Worm (Caenorhabditis elegans) whole organism, early embryonic: ENCODE data around the gene Y53C12A.11.

Experiments used
- B0310.2 ChIP-seq: sonication (generic microtip); optimal IDR thresholded peaks from 2 replicates; lab custom pipeline; 2016; ENCODE audit warnings: mild to moderate bottlenecking, missing genetic modification characterization, missing compliant biosample characterization
- F13C5.2 ChIP-seq: sonication (generic microtip); optimal IDR thresholded peaks from 2 replicates; lab custom pipeline; 2017; ENCODE audit warnings: mild to moderate bottlenecking, missing genetic modification characterization, inconsistent platforms, missing compliant biosample characterization
- aly-1 ChIP-seq: sonication (generic microtip); optimal IDR thresholded peaks from 2 replicates; lab custom pipeline; 2016; ENCODE audit warnings: missing genetic modification characterization, missing compliant biosample characterization
- ama-1 ChIP-seq: fragments of 150-350 bp; optimal IDR thresholded peaks from 2 replicates; lab custom pipeline; 2014
- ceh-13 ChIP-seq: fragments of 200-800 bp; sonication (Bioruptor generic); optimal IDR thresholded peaks from 2 replicates; lab custom pipeline; 2018; ENCODE audit warnings: mild to moderate bottlenecking, missing genetic modification characterization, missing compliant biosample characterization
- ceh-36 ChIP-seq: sonication (generic microtip); optimal IDR thresholded peaks from 2 replicates; lab custom pipeline; 2016; ENCODE audit warnings: missing genetic modification characterization, inconsistent platforms, missing compliant biosample characterization
- ets-7 ChIP-seq: sonication (generic microtip); optimal IDR thresholded peaks from 2 replicates; lab custom pipeline; 2016; ENCODE audit warnings: missing genotype, missing genetic modification characterization, missing compliant biosample characterization
- flt-1 ChIP-seq: fragments of 200-800 bp; sonication (Bioruptor generic); IDR thresholded peaks from 2 replicates; pipeline ENCODE4 v1.3.6; 2022; ENCODE audit warnings: missing genetic modification characterization, missing compliant biosample characterization
- hmbx-1 ChIP-seq: sonication (generic microtip); optimal IDR thresholded peaks from 2 replicates; lab custom pipeline; 2016; ENCODE audit warnings: mild to moderate bottlenecking, missing genetic modification characterization, missing compliant biosample characterization
- hmg-4 ChIP-seq: fragments of 200-800 bp; sonication (Bioruptor generic); optimal IDR thresholded peaks from 2 replicates; lab custom pipeline; 2018; ENCODE audit warnings: mild to moderate bottlenecking, missing genetic modification characterization, missing compliant biosample characterization
- hnd-1 ChIP-seq: sonication (generic microtip); optimal IDR thresholded peaks from 2 replicates; lab custom pipeline; 2016; ENCODE audit warnings: missing genetic modification characterization, missing compliant biosample characterization
- pes-1 ChIP-seq: fragments of 200-800 bp; sonication (Bioruptor generic); IDR thresholded peaks from 2 replicates; pipeline ENCODE4 v1.3.6; 2022; ENCODE audit warnings: missing genetic modification reagents, missing genetic modification characterization, missing compliant biosample characterization
- scrt-1 ChIP-seq: fragments of 200-800 bp; sonication (Bioruptor generic); IDR thresholded peaks from 2 replicates; pipeline ENCODE4 v1.3.6; 2022; ENCODE audit warnings: missing genetic modification characterization, missing compliant biosample characterization
- sea-1 ChIP-seq: fragments of 200-800 bp; sonication (Bioruptor generic); conservative IDR thresholded peaks from 2 replicates; pipeline ENCODE4 v1.3.6; 2022; ENCODE audit warnings: missing genetic modification characterization, missing compliant biosample characterization
- tbx-11 ChIP-seq: fragments of 200-800 bp; sonication (Bioruptor generic); IDR thresholded peaks from 2 replicates; pipeline ENCODE4 v1.3.6; 2022; ENCODE audit warnings: missing genetic modification characterization, missing compliant biosample characterization
- tbx-37 ChIP-seq: fragments of 200-800 bp; sonication (Bioruptor generic); conservative IDR thresholded peaks from 2 replicates; pipeline ENCODE4 v1.3.6; 2022; ENCODE audit warnings: missing genetic modification reagents, missing genetic modification characterization, missing compliant biosample characterization
- tra-4 ChIP-seq: sonication (generic microtip); optimal IDR thresholded peaks from 2 replicates; lab custom pipeline; 2017; ENCODE audit warnings: missing genetic modification characterization, missing compliant biosample characterization

Gene Y53C12A.11

ce11 chrII:9729196-9729595, 10.7 kb upstream of the Y53C12A.11 start:
- TF ChIP-seq F13C5.2 (tag; lab: Kevin White, UChicago) (no peak), tbx-11 (GFP tag; lab: Robert Waterston, UW) (no peak)

- no peak for TF ChIP-seq ceh-13 (GFP tag; lab: Kevin White, UChicago)
- TF ChIP-seq hnd-1 (tag; lab: Kevin White, UChicago), result no peak
- no peak for TF ChIP-seq hmg-4
- no peak for TF ChIP-seq scrt-1 (GFP tag; lab: Robert Waterston, UW)
- TF ChIP-seq hmbx-1 (tag; lab: Kevin White, UChicago), result no peak
- no peak for TF ChIP-seq flt-1 (GFP tag; lab: Robert Waterston, UW)
- TF ChIP-seq F13C5.2 (tag; lab: Kevin White, UChicago), result no peak
- TF ChIP-seq B0310.2 (tag; lab: Kevin White, UChicago), result no peak
- no peak for TF ChIP-seq aly-1 (tag; lab: Kevin White, UChicago)
- no peak for TF ChIP-seq tbx-37 (GFP tag; lab: Robert Waterston, UW)
- TF ChIP-seq ceh-36 (tag; lab: Kevin White, UChicago), result no peak
- TF ChIP-seq ama-1 (lab: Kevin White, UChicago), result no peak
- no peak for TF ChIP-seq tra-4 (tag; lab: Kevin White, UChicago)
- no peak for TF ChIP-seq pes-1 (GFP tag; lab: Robert Waterston, UW)
- no peak for TF ChIP-seq tbx-11 (GFP tag; lab: Robert Waterston, UW)
- no peak for TF ChIP-seq sea-1 (GFP tag; lab: Robert Waterston, UW)
- no peak for TF ChIP-seq ets-7 (tag; lab: Kevin White, UChicago)
Observed at ce11 chrII:9728506-9728905, 10.0 kb upstream of the Y53C12A.11 start.

ce11 chrII:9727192-9727699, 8.7 kb upstream of the Y53C12A.11 start:
- no peak for TF ChIP-seq pes-1 (GFP tag; lab: Robert Waterston, UW)
- TF ChIP-seq aly-1 (tag; lab: Kevin White, UChicago), result no peak
- TF ChIP-seq ceh-13 (GFP tag; lab: Kevin White, UChicago), result no peak
- TF ChIP-seq ceh-36 (tag; lab: Kevin White, UChicago), result no peak
- no peak for TF ChIP-seq scrt-1 (GFP tag; lab: Robert Waterston, UW)
- no peak for TF ChIP-seq tra-4 (tag; lab: Kevin White, UChicago)
- TF ChIP-seq hmg-4, result no peak
- TF ChIP-seq flt-1 (GFP tag; lab: Robert Waterston, UW), result no peak
- TF ChIP-seq hmbx-1 (tag; lab: Kevin White, UChicago), result no peak
- no peak for TF ChIP-seq hnd-1 (tag; lab: Kevin White, UChicago)
- TF ChIP-seq ama-1 (lab: Kevin White, UChicago), result no peak
- TF ChIP-seq sea-1 (GFP tag; lab: Robert Waterston, UW), result no peak
- no peak for TF ChIP-seq tbx-11 (GFP tag; lab: Robert Waterston, UW)
- TF ChIP-seq ets-7 (tag; lab: Kevin White, UChicago), result no peak
- no peak for TF ChIP-seq tbx-37 (GFP tag; lab: Robert Waterston, UW)
- no peak for TF ChIP-seq F13C5.2 (tag; lab: Kevin White, UChicago)
- TF ChIP-seq B0310.2 (tag; lab: Kevin White, UChicago), result no peak

- TF ChIP-seq tbx-37 (GFP tag; lab: Robert Waterston, UW) (no peak), ceh-13 (GFP tag; lab: Kevin White, UChicago) (no peak), tra-4 (tag; lab: Kevin White, UChicago) (no peak), hmbx-1 (tag; lab: Kevin White, UChicago) (no peak), hnd-1 (tag; lab: Kevin White, UChicago) (no peak), ets-7 (tag; lab: Kevin White, UChicago) (no peak), aly-1 (tag; lab: Kevin White, UChicago) (no peak), F13C5.2 (tag; lab: Kevin White, UChicago) (no peak), tbx-11 (GFP tag; lab: Robert Waterston, UW) (no peak), ama-1 (lab: Kevin White, UChicago) (no peak), sea-1 (GFP tag; lab: Robert Waterston, UW) (no peak), scrt-1 (GFP tag; lab: Robert Waterston, UW) (no peak), pes-1 (GFP tag; lab: Robert Waterston, UW) (no peak), ceh-36 (tag; lab: Kevin White, UChicago) (no peak), B0310.2 (tag; lab: Kevin White, UChicago) (no peak), flt-1 (GFP tag; lab: Robert Waterston, UW) (no peak), hmg-4 (no peak)
Observed at ce11 chrII:9725056-9725455, 6.6 kb upstream of the Y53C12A.11 start.

DNA sequence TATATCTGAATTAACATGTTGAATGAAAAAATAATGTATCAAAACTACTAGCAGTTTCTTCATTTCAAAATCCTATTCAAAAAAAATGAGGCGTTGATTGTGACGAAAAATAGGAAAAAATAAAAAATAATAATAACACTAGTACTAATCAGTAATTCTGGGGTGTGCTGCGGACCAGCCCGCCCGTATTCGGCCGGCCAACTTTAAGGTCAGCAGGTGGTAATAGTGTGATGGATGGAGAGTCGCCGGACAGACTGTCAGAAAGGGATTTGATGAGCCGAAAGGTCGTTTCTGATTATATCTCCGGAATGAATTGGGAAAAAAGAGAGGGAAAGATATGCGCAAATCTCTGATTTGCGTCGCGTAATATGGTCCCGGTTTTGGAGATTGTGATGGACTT, 6.0 kb upstream of the Y53C12A.11 start, which contains the start of gene cutl-2:
Gene cutl-2 (minus strand): TSS at position 210 of the 400 bp plus-strand sequence.
- TF ChIP-seq aly-1 (tag; lab: Kevin White, UChicago), result no peak
- no peak for TF ChIP-seq hmbx-1 (tag; lab: Kevin White, UChicago)
- TF ChIP-seq B0310.2 (tag; lab: Kevin White, UChicago), result no peak
- no peak for TF ChIP-seq hnd-1 (tag; lab: Kevin White, UChicago)
- no peak for TF ChIP-seq tra-4 (tag; lab: Kevin White, UChicago)
- no peak for TF ChIP-seq tbx-11 (GFP tag; lab: Robert Waterston, UW)
- TF ChIP-seq hmg-4, result no peak
- TF ChIP-seq tbx-37 (GFP tag; lab: Robert Waterston, UW), result no peak
- no peak for TF ChIP-seq scrt-1 (GFP tag; lab: Robert Waterston, UW)
- no peak for TF ChIP-seq flt-1 (GFP tag; lab: Robert Waterston, UW)
- no peak for TF ChIP-seq F13C5.2 (tag; lab: Kevin White, UChicago)

DNA sequence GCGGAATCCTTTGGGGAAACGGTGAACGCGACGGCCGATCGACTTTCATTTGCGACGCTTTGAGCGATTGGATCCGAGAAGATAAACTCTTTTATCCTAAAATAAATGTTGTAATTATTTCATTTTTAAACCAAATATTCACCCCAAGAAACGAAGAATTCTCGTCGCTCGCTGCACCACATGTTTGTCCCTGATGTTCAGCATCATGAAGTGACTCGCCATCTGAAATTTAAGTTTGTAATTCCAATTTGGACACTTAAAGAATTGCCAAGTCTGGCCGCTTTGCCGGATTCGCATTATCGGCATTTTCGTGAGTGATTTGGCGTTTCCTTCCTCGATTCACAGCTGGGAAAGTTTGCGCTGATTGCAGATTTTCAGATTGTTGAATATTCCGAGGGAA, 594 bp downstream of the Y53C12A.11 start, which contains the start of gene Y53C12A.6:
Gene Y53C12A.6 (minus strand): TSS at position 101 of the 400 bp plus-strand sequence.
- no peak for TF ChIP-seq hnd-1 (tag; lab: Kevin White, UChicago)
- no peak for TF ChIP-seq hmbx-1 (tag; lab: Kevin White, UChicago)
- TF ChIP-seq ets-7 (tag; lab: Kevin White, UChicago), result no peak
- TF ChIP-seq ama-1 (lab: Kevin White, UChicago), result no peak
- TF ChIP-seq sea-1 (GFP tag; lab: Robert Waterston, UW), result no peak
- TF ChIP-seq ceh-13 (GFP tag; lab: Kevin White, UChicago), result no peak
- TF ChIP-seq F13C5.2 (tag; lab: Kevin White, UChicago), result no peak
- no peak for TF ChIP-seq tbx-37 (GFP tag; lab: Robert Waterston, UW)
- TF ChIP-seq ceh-36 (tag; lab: Kevin White, UChicago), result no peak
- TF ChIP-seq aly-1 (tag; lab: Kevin White, UChicago), result no peak
